Worm (Caenorhabditis elegans): ENCODE measurements around the gene R05G6.4.
A peak's percentile ranks its signal among the peaks of the same experiment; 100 is the strongest.

Gene R05G6.4

DNA sequence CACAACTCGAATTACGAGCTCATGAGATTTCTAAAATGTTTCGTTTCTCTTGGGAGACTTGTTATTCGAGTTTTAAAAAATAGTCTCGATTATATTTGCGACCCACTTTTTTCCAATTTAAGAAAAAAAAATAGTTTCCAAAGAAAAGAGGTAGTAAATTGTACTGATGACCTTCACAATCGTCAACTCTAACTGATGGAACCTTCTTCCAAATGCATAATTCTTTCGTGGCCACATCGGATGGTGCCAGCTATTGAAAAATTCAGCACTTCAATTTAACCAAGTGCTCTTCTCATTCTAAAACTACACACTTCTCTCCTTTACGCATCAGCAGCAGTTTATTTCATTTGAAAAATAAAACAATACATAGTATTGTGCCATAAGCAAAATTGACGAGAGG is 30.6 kb downstream of the R05G6.4 start:
- TF ChIP-seq unc-55 (GFP tag; optimal IDR thresholded peaks at IDR 0.05), result no peak
- no peak for TF ChIP-seq ets-4 (tag; optimal IDR thresholded peaks at IDR 0.05)
- TF ChIP-seq T23F11.4 (GFP tag; optimal IDR thresholded peaks at IDR 0.05), result no peak

DNA sequence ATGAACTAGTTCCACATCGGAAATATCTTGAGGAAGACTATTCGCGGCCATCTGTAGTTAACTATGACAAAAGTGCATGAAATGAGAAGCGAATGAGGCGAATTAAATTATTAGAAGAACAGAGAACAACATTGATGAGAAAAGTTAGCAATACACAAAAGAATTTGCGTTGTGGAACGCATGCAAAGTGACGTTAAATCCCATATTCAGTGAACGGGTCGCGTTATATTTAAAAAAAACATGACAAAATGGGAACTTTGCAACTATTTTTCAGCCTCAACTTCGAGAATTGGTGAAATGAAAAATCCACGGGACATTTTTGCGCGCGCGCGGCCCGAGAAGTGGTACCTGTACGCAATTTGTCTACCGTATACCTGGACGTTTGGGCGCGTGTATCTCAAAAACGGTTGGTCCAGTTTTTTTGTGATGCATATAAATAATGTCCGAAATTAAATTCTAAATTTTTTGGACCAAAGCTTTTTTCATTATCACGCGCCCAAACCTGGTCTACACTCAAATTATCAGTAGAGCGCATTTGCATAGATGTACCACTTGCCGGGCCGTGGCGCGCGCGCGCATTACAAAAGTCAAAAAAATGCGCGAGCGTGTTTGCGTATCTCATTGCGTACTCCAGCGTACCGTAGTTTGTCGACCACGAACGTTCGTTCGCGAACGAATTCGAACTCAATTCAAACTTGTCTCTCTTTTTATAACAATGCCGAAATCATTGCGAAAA is 35.0 kb downstream of the R05G6.4 start, which contains the start of the genes cdd-2 and oef-1:
Gene cdd-2 (minus strand): TSS at position 51 of the 736 bp plus-strand sequence.
Gene oef-1 (plus strand): TSS at position 575 of the 736 bp plus-strand sequence.
- TF ChIP-seq fkh-6 (tag; optimal IDR thresholded peaks at IDR 0.05), result no peak
- no peak for TF ChIP-seq unc-3 (GFP tag; conservative IDR thresholded peaks at IDR 0.05)
- no peak for TF ChIP-seq unc-3 (tag; optimal IDR thresholded peaks at IDR 0.05)

DNA sequence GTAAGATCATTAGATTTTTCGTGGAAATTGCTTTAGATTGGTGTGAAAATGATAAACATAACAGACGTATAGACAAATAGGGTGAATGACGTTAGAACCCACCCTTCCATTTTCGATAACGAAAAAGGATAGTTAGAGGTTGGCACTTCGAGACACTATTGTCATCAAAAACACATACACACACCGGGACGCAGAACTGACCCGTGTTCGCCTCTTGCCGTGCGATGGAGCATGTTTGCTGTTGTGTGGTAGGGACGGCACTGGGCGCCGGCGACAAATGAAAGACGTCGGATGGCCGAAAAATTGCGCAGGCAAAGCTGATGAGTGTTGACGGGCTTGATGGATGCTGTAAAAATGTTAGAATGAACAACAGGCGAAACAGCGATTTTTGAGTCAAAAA is 36.8 kb downstream of the R05G6.4 start:
- TF ChIP-seq pha-2 (tag; optimal IDR thresholded peaks at IDR 0.05) (no peak), tbx-2 (tag; optimal IDR thresholded peaks at IDR 0.05) (peak; percentile 1)

DNA sequence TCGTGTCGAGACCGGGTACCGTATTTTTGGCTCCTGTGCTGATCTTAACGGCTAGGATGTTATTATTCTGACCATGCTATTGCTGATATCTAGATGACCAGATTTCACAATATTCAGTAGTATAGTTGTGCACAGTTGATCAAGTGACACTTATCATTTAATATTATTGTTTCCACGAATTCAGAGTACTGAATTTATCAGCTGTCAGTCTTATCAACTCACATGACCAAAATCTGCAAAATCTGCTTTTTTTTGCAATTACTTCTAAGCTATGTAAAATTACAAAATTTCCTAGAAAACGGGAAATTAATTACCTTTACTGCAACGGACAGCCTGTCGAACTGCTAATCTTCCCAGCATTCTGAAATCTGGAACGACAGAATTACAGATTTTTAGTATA is 37.4 kb downstream of the R05G6.4 start, which contains the start of gene pam-1:
Gene pam-1 (minus strand): TSS at position 368 of the 400 bp plus-strand sequence.
- no peak for TF ChIP-seq hlh-30 (tag; optimal IDR thresholded peaks at IDR 0.05; ENCODE audit: insufficient read depth)
- no peak for TF ChIP-seq tbx-2 (tag; optimal IDR thresholded peaks at IDR 0.05)
- TF ChIP-seq nhr-232 (tag; optimal IDR thresholded peaks at IDR 0.05), result no peak
- TF ChIP-seq pat-9 (tag; optimal IDR thresholded peaks at IDR 0.05), result no peak
- TF ChIP-seq unc-42 (tag; optimal IDR thresholded peaks at IDR 0.05), result no peak
- TF ChIP-seq fkh-6 (tag; optimal IDR thresholded peaks at IDR 0.05), result no peak

DNA sequence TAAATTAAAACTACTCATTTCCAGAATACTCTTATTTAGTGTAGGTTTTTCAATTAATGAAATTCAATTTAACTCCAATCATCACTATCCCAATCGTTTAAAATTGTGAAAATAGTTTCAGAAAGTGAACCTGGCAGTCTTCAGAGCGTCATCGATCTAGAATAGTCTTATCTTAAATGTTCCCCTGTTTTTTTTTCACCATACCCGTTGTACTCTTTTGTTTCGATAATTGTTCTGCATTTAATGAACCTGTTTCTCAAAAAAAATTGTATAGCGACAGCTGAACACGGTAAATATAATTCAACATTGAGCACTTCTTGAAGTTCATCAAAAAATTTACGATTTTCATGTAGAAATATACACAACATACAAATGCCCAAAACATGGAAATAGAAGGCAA is 38.2 kb downstream of the R05G6.4 start:
- no peak for TF ChIP-seq che-1 (tag; optimal IDR thresholded peaks at IDR 0.05)
- no peak for TF ChIP-seq C38D4.7 (GFP tag; optimal IDR thresholded peaks at IDR 0.05)
- TF ChIP-seq ama-1 (optimal IDR thresholded peaks at IDR 0.05), result no peak
- TF ChIP-seq ceh-6 (GFP tag; optimal IDR thresholded peaks at IDR 0.05), result no peak
- TF ChIP-seq hlh-13 (GFP tag; optimal IDR thresholded peaks at IDR 0.05), result no peak
- no peak for TF ChIP-seq F13H6.1 (tag; optimal IDR thresholded peaks at IDR 0.05)
- TF ChIP-seq fkh-10 (GFP tag; optimal IDR thresholded peaks at IDR 0.05), result no peak
- no peak for TF ChIP-seq pag-3 (tag; optimal IDR thresholded peaks at IDR 0.05; ENCODE audit: borderline replicate concordance)
- no peak for TF ChIP-seq ztf-16 (tag; optimal IDR thresholded peaks at IDR 0.05)
- TF ChIP-seq odd-2 (tag; optimal IDR thresholded peaks at IDR 0.05), result no peak
- TF ChIP-seq syd-9 (tag; optimal IDR thresholded peaks at IDR 0.05), result no peak
- TF ChIP-seq gmeb-2 (tag; optimal IDR thresholded peaks at IDR 0.05), result no peak
- TF ChIP-seq ceh-18 (tag; optimal IDR thresholded peaks at IDR 0.05), result no peak

DNA sequence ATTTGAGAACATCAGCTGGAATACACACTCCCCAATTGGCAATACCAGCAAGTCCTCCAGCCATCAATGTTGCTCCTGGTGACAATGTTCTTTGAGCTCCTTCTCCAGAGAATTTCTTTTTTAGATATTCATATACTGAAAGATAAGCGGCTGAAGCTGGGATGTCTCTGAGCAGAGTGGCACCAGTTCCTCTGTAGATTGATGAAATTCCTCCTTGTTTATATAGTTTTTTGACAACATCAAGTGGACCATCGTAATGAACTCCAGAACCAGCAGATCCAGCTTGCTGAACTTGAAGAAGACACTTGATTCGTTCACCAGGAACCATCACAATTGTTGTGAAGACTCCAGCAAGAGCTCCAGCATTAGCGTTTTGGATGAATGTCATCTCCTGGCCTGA is 39.1 kb downstream of the R05G6.4 start:
- no peak for TF ChIP-seq ttx-3 (tag; optimal IDR thresholded peaks at IDR 0.05)
- TF ChIP-seq K02D7.2 (tag; optimal IDR thresholded peaks at IDR 0.05), result no peak
- no peak for TF ChIP-seq gmeb-2 (tag; optimal IDR thresholded peaks at IDR 0.05)
- TF ChIP-seq fkh-6 (tag; optimal IDR thresholded peaks at IDR 0.05), result no peak

DNA sequence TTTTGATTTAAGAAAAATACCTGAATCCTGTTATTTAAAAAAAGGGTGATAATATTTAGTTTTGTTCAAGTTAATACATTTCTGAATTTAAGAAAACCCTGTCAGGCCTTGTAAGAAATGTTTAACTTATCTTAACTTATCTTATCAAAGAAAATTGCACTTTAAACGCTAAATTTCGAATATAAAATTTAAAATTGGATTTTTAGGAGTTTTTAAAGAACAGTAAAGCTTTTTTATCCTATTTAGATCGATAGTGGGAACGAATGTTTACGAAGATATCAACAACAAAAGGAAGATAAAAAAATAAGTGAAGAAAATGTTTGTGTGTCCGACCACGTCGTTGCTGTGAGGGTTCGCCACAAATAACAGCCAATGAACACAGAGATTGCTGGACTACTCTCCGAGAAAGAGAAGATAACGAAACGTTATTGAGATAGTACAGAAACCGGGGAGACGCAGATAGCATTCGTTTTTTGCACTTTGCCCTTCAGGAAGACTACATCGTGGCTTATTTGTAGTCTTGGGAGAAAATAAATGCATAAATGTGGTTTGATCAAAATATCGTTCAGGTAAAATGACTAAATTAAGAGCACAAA is 40.0 kb downstream of the R05G6.4 start, which contains the start of gene dif-1:
Gene dif-1 (minus strand): TSS at position 51 of the 596 bp plus-strand sequence.
- TF ChIP-seq elt-2 (tag; optimal IDR thresholded peaks at IDR 0.05), result peak; percentile 82
- TF ChIP-seq nfya-1 (tag; optimal IDR thresholded peaks at IDR 0.05), result peak; percentile 33
- no peak for TF ChIP-seq mec-3 (tag; optimal IDR thresholded peaks at IDR 0.05; ENCODE audit: borderline replicate concordance)

All from whole organism, late embryonic.